Worm (Caenorhabditis elegans) whole organism, L1 larva: ENCODE data around the gene sdz-20.

Experiments used
- C34B4.2 ChIP-seq: sonication (generic microtip); optimal IDR thresholded peaks from 2 replicates; lab custom pipeline; 2017; ENCODE audit warnings: mild to moderate bottlenecking, missing genetic modification characterization, missing compliant biosample characterization
- F16B12.6 ChIP-seq: fragments of 150-350 bp; optimal IDR thresholded peaks from 2 replicates; lab custom pipeline; 2014; ENCODE audit warnings: missing biosample characterization, missing genetic modification characterization
- aha-1 ChIP-seq: fragments of 150-350 bp; optimal IDR thresholded peaks from 2 replicates; lab custom pipeline; 2014; ENCODE audit warnings: missing biosample characterization, missing genetic modification characterization
- blmp-1 ChIP-seq: fragments of 150-350 bp; optimal IDR thresholded peaks from 2 replicates; lab custom pipeline; 2014; ENCODE audit warnings: missing biosample characterization, missing genetic modification characterization
- ceh-82 ChIP-seq, 3 experiments: fragments of 150-350 bp in 1 of 3; sonication (generic microtip) in 2 of 3; optimal IDR thresholded peaks; 2 replicates each; lab custom pipeline; 2014 to 2017; ENCODE audit warnings: missing biosample characterization in 3 of 3, missing genetic modification characterization in 3 of 3
- dpl-1 ChIP-seq, 3 experiments: fragments of 150-350 bp in 2 of 3; sonication (generic microtip) in 1 of 3; optimal IDR thresholded peaks; 2 replicates each; lab custom pipeline; 2014 to 2017; ENCODE audit warnings: missing biosample characterization in 3 of 3, missing genetic modification characterization in 3 of 3, missing genetic modification reagents in 3 of 3
- efl-1 ChIP-seq, 4 experiments: fragments of 150-350 bp; optimal IDR thresholded peaks in 3 of 4; peaks in 1 of 4; 1 replicate in 1 of 4; 2 replicates in 3 of 4; lab custom pipeline; 2014; ENCODE audit warnings: missing biosample characterization in 2 of 4, missing genetic modification characterization in 2 of 4, missing genetic modification reagents in 2 of 4
- elt-3 ChIP-seq, 6 experiments: fragments of 150-350 bp in 1 of 6; sonication (generic microtip); optimal IDR thresholded peaks; 2 replicates each; lab custom pipeline; 2017 to 2018; ENCODE audit warnings: missing biosample characterization in 6 of 6, missing genetic modification characterization in 6 of 6, inconsistent platforms in 1 of 6
- ets-5 ChIP-seq: fragments of 200-800 bp; sonication (Bioruptor generic); IDR thresholded peaks from 2 replicates; pipeline ENCODE4 v1.3.6; 2022; ENCODE audit warnings: missing genetic modification characterization, missing compliant biosample characterization
- fkh-8 ChIP-seq: sonication (generic microtip); optimal IDR thresholded peaks from 2 replicates; lab custom pipeline; 2016; ENCODE audit warnings: mild to moderate bottlenecking, missing genetic modification characterization, missing compliant biosample characterization
- fos-1 ChIP-seq: fragments of 150-350 bp; optimal IDR thresholded peaks from 2 replicates; lab custom pipeline; 2014; ENCODE audit warnings: missing biosample characterization, missing genetic modification characterization
- lin-13 ChIP-seq: fragments of 150-350 bp; optimal IDR thresholded peaks from 2 replicates; lab custom pipeline; 2014; ENCODE audit warnings: missing biosample characterization, missing genetic modification reagents, missing genetic modification characterization
- lin-14 ChIP-seq: fragments of 200-800 bp; sonication (Bioruptor generic); optimal IDR thresholded peaks from 2 replicates; lab custom pipeline; 2018; ENCODE audit warnings: mild to moderate bottlenecking, missing genetic modification characterization, moderate library complexity, missing compliant biosample characterization
- lin-15B ChIP-seq: fragments of 150-350 bp; sonication (generic microtip); optimal IDR thresholded peaks from 3 replicates; lab custom pipeline; 2014; ENCODE audit warnings: missing biosample characterization, missing genetic modification characterization
- lin-35 ChIP-seq, 2 experiments: fragments of 150-350 bp; optimal IDR thresholded peaks; 2 replicates each; lab custom pipeline; 2014; ENCODE audit warnings: missing biosample characterization in 2 of 2, missing genetic modification characterization in 2 of 2, missing genetic modification reagents in 2 of 2
- lir-3 ChIP-seq: sonication (generic microtip); optimal IDR thresholded peaks from 2 replicates; lab custom pipeline; 2016; ENCODE audit warnings: mild to moderate bottlenecking, missing genetic modification characterization, moderate library complexity, missing compliant biosample characterization; ENCODE audit not compliant: poor library complexity
- lsy-2 ChIP-seq, 2 experiments: fragments of 150-350 bp; optimal IDR thresholded peaks; 2 replicates each; lab custom pipeline; 2014; ENCODE audit warnings: missing biosample characterization in 2 of 2, missing genetic modification characterization in 2 of 2
- mdl-1 ChIP-seq, 2 experiments: fragments of 150-350 bp; optimal IDR thresholded peaks; 2 replicates each; lab custom pipeline; 2014 to 2017; ENCODE audit warnings: missing biosample characterization in 2 of 2, missing genetic modification characterization in 2 of 2, inconsistent platforms in 1 of 2
- mep-1 ChIP-seq: fragments of 150-350 bp; optimal IDR thresholded peaks from 2 replicates; lab custom pipeline; 2014; ENCODE audit warnings: missing biosample characterization, missing genetic modification characterization
- nhr-20 ChIP-seq: sonication (generic microtip); optimal IDR thresholded peaks from 2 replicates; lab custom pipeline; 2016; ENCODE audit warnings: mild to moderate bottlenecking, missing genetic modification characterization, missing compliant biosample characterization
- nhr-47 ChIP-seq: sonication (generic microtip); optimal IDR thresholded peaks from 2 replicates; lab custom pipeline; 2016; ENCODE audit warnings: mild to moderate bottlenecking, missing genetic modification characterization, moderate library complexity, missing compliant biosample characterization
- nhr-71 ChIP-seq: sonication (generic microtip); optimal IDR thresholded peaks from 2 replicates; lab custom pipeline; 2016; ENCODE audit warnings: mild to moderate bottlenecking, missing genetic modification characterization, moderate library complexity, missing compliant biosample characterization
- nhr-85 ChIP-seq: sonication (generic microtip); peaks from one replicate; lab custom pipeline; 2016; ENCODE audit warnings: missing genetic modification characterization, inconsistent platforms, missing compliant biosample characterization
- nhr-90 ChIP-seq: sonication (generic microtip); optimal IDR thresholded peaks from 2 replicates; lab custom pipeline; 2016; ENCODE audit warnings: mild to moderate bottlenecking, missing genetic modification characterization, missing compliant biosample characterization; ENCODE audit not compliant: poor library complexity
- pag-3 ChIP-seq: sonication (generic microtip); optimal IDR thresholded peaks from 2 replicates; lab custom pipeline; 2017; ENCODE audit warnings: missing genetic modification characterization, mild to moderate bottlenecking, missing compliant biosample characterization, antibody characterized with exemption, borderline replicate concordance; ENCODE audit not compliant: insufficient read depth
- pax-3 ChIP-seq: fragments of 200-800 bp; sonication (Bioruptor generic); optimal IDR thresholded peaks from 2 replicates; lab custom pipeline; 2018; ENCODE audit warnings: mild to moderate bottlenecking, missing genetic modification characterization, moderate library complexity, missing compliant biosample characterization
- rnt-1 ChIP-seq: sonication (generic microtip); optimal IDR thresholded peaks from 2 replicates; lab custom pipeline; 2016; ENCODE audit warnings: mild to moderate bottlenecking, missing genetic modification characterization, moderate library complexity, missing compliant biosample characterization
- snpc-4 ChIP-seq: fragments of 150-350 bp; optimal IDR thresholded peaks from 2 replicates; lab custom pipeline; 2014; ENCODE audit warnings: missing biosample characterization, missing genetic modification characterization
- snu-23 ChIP-seq: sonication (generic microtip); optimal IDR thresholded peaks from 2 replicates; lab custom pipeline; 2016; ENCODE audit warnings: missing genetic modification characterization, missing compliant biosample characterization
- sptf-1 ChIP-seq: fragments of 150-350 bp; optimal IDR thresholded peaks from 2 replicates; lab custom pipeline; 2014; ENCODE audit warnings: missing biosample characterization, missing genetic modification characterization
- swsn-7 ChIP-seq: sonication (generic microtip); optimal IDR thresholded peaks from 2 replicates; lab custom pipeline; 2016; ENCODE audit warnings: missing genetic modification characterization, missing compliant biosample characterization
- tbx-2 ChIP-seq: sonication (generic microtip); optimal IDR thresholded peaks from 2 replicates; lab custom pipeline; 2016; ENCODE audit warnings: missing genetic modification characterization, missing compliant biosample characterization
- unc-130 ChIP-seq: fragments of 150-350 bp; optimal IDR thresholded peaks from 2 replicates; lab custom pipeline; 2017; ENCODE audit warnings: missing biosample characterization, missing genetic modification characterization, inconsistent platforms
- unc-62 ChIP-seq: fragments of 150-350 bp; optimal IDR thresholded peaks from 2 replicates; lab custom pipeline; 2014; ENCODE audit warnings: missing biosample characterization, missing genetic modification reagents, missing genetic modification characterization
- unc-86 ChIP-seq: sonication (generic microtip); optimal IDR thresholded peaks from 2 replicates; lab custom pipeline; 2016; ENCODE audit warnings: missing genetic modification characterization, missing compliant biosample characterization
- zag-1 ChIP-seq: fragments of 150-350 bp; optimal IDR thresholded peaks from 2 replicates; lab custom pipeline; 2014; ENCODE audit warnings: missing biosample characterization, missing genetic modification characterization
- ztf-4 ChIP-seq: fragments of 150-350 bp; optimal IDR thresholded peaks from 2 replicates; lab custom pipeline; 2014; ENCODE audit warnings: missing biosample characterization, missing genetic modification characterization

The sdz-20 gene

DNA sequence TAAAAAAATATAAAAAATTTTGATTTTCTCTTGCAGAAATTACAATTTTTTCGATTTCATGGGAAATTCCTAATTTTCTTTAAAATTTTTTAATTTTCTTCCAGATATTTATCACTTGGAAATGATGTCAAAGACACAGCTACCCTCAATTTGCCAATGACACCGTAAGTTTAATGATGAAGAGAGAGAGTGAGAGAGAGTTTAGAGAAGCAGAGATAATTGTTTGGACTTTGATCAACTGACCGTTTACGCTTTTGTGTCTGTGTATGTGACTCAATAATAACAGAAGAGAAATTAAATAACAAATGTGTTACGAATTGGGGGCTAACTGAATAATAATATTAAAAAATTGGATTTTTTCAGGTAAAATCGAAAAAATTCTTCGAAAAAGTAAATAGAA, 23.3 kb upstream of the sdz-20 start (continued):
- no peak for TF ChIP-seq nhr-90 (tag; lab: Kevin White, UChicago)

DNA sequence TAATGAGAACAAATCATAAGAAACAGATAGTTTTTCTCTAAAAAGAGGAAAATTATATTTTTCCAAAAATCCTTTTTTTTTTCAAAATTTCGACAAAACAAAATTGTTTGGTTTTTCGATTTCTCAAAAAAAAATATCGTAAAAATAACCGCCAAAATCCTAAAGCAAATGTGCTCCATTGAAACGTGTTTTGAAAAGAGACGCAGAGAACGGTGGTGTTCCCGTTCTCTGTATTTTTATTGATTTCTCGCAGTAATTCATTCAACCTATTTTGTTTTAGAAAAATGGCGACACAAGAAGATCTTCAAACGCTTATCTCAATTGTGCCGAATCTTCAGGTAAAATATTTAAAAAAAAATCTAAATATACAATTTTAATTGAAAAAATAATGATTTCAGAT, 20.1 kb upstream of the sdz-20 start, which contains the start of gene Y43F4B.10:
TSS of gene Y43F4B.10 (plus strand) at position 281 of the 400 bp plus-strand sequence.
- peak; percentile 51 to 75 for TF ChIP-seq efl-1 (optimal IDR thresholded peaks at IDR 0.05; lab: Kevin White, UChicago)
- TF ChIP-seq efl-1 (GFP tag; optimal IDR thresholded peaks at IDR 0.05 in 1 of 2; lab: Kevin White, UChicago) = peak; percentile 18 to 58
- TF ChIP-seq unc-130 (tag; lab: Kevin White, UChicago) = no peak
- TF ChIP-seq aha-1 (tag; lab: Kevin White, UChicago) = no peak
- TF ChIP-seq pax-3 (tag; lab: Kevin White, UChicago) = no peak
- no peak for TF ChIP-seq tbx-2 (tag; lab: Kevin White, UChicago)
- peak; percentile 26 for TF ChIP-seq F16B12.6
- TF ChIP-seq sptf-1 (tag; lab: Kevin White, UChicago) = no peak
- peak in 1 of 3 experiments; percentile 10 for TF ChIP-seq ceh-82 (tag; optimal IDR thresholded peaks at IDR 0.05; lab: Kevin White, UChicago)
- no peak for TF ChIP-seq nhr-71
- TF ChIP-seq zag-1 (tag; lab: Kevin White, UChicago) = no peak
- peak; percentile 2 for TF ChIP-seq snpc-4 (tag; lab: Kevin White, UChicago)
- TF ChIP-seq snu-23 = peak; percentile 30
- peak; percentile 23 for TF ChIP-seq blmp-1 (tag; lab: Kevin White, UChicago)
- TF ChIP-seq lsy-2 (tag; optimal IDR thresholded peaks at IDR 0.05; lab: Kevin White, UChicago) = peak in 1 of 2 experiments; percentile 64
- no peak for TF ChIP-seq lin-14
- TF ChIP-seq lin-35 (GFP tag; optimal IDR thresholded peaks at IDR 0.05; lab: Kevin White, UChicago) = peak; percentile 50 to 69
- peak; percentile 7 for TF ChIP-seq lin-13 (GFP tag; lab: Kevin White, UChicago)
- TF ChIP-seq lin-15B (tag; lab: Kevin White, UChicago) = peak; percentile 56
- no peak for TF ChIP-seq unc-86 (tag; lab: Kevin White, UChicago)
- TF ChIP-seq ets-5 (GFP tag; lab: Robert Waterston, UW) = no peak
- no peak for TF ChIP-seq rnt-1 (tag; lab: Kevin White, UChicago)
- no peak for TF ChIP-seq elt-3 (tag; optimal IDR thresholded peaks at IDR 0.05; lab: Kevin White, UChicago)
- peak; percentile 42 to 74 (median 51) for TF ChIP-seq dpl-1 (GFP tag; optimal IDR thresholded peaks at IDR 0.05; lab: Kevin White, UChicago)
- peak; percentile 45 for TF ChIP-seq mep-1
- TF ChIP-seq C34B4.2 (tag; lab: Kevin White, UChicago) = no peak
- TF ChIP-seq nhr-85 (tag; lab: Kevin White, UChicago) = peak; percentile 1
- TF ChIP-seq ztf-4 (tag; lab: Kevin White, UChicago) = no peak
- no peak for TF ChIP-seq mdl-1 (tag; optimal IDR thresholded peaks at IDR 0.05; lab: Kevin White, UChicago)
- TF ChIP-seq nhr-47 (tag; lab: Kevin White, UChicago) = peak; percentile 28
- no peak for TF ChIP-seq unc-62 (GFP tag; lab: Kevin White, UChicago)
- TF ChIP-seq nhr-20 (tag; lab: Kevin White, UChicago) = peak; percentile 6
- TF ChIP-seq, all 84 proteins: peak for 15

DNA sequence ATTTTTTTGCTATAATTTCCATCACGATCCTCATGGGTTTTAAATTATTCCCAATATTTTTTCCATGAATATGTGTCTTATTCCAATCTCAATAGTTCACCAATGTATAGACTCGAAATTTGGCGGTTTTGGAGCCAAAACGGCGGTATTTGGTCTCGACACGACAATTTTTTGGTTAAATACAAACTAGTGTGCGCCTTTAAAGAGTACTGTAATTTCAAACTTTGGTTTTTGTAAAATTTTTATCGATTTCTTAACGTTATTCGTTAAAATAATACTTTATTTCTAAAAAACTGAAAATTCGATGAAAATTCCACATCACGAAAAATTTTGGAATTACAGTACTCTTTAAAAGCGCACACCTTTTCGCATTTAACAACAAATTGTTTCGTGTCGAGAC, 19.2 kb upstream of the sdz-20 start:
- TF ChIP-seq lir-3 (tag; lab: Kevin White, UChicago) (no peak), lin-13 (GFP tag; lab: Kevin White, UChicago) (no peak), ceh-82 (tag; optimal IDR thresholded peaks at IDR 0.05; lab: Kevin White, UChicago) (no peak), fkh-8 (no peak), swsn-7 (tag; lab: Kevin White, UChicago) (no peak), fos-1 (tag; lab: Kevin White, UChicago) (no peak), mep-1 (no peak)

DNA sequence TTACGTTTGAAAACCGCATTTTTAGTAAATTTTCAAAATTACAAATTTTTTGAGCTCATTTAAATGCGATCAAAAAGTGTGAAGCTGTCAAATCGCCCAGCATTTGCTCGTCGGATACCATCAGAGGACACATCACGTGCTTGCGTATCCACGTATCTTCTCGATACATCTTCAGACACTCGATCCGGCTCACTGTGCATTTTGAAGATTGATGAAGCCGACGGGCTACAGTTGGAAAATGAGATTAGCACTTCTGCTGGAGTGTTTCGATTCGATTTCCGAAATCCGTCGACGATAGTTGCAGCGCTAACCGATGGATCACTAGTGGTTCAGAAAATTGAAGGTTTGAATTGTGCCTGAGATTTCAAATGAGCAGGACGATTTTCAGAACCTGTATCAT, 18.8 kb upstream of the sdz-20 start, which contains the start of gene dph-7:
TSS of gene dph-7 (plus strand) at position 53 of the 400 bp plus-strand sequence.
- TF ChIP-seq pag-3 (tag; lab: Kevin White, UChicago) = no peak
- TF ChIP-seq efl-1 (optimal IDR thresholded peaks at IDR 0.05; lab: Kevin White, UChicago) = no peak
- peak in 1 of 2 experiments; percentile 72 for TF ChIP-seq efl-1 (GFP tag; optimal IDR thresholded peaks at IDR 0.05 in 1 of 2; lab: Kevin White, UChicago)
